Worm (Caenorhabditis elegans) whole organism, L1 larva: ENCODE data around the gene aptf-2.
"Not testable (repeated sequence)": the region's sequence is repeated elsewhere in the genome, so short reads cannot be mapped to it uniquely, and the experiment has no call there.

Experiments
- C34B4.2 ChIP-seq: sonication (generic microtip); optimal IDR thresholded peaks from 2 replicates; lab custom pipeline; 2017; ENCODE audit warnings: mild to moderate bottlenecking, missing genetic modification characterization, missing compliant biosample characterization
- aha-1 ChIP-seq: fragments of 150-350 bp; optimal IDR thresholded peaks from 2 replicates; lab custom pipeline; 2014; ENCODE audit warnings: missing biosample characterization, missing genetic modification characterization
- ceh-90 ChIP-seq: sonication (generic microtip); optimal IDR thresholded peaks from 2 replicates; lab custom pipeline; 2016; ENCODE audit warnings: missing genetic modification characterization, missing compliant biosample characterization
- ces-1 ChIP-seq: fragments of 150-350 bp; optimal IDR thresholded peaks from 2 replicates; lab custom pipeline; 2014; ENCODE audit warnings: missing biosample characterization, missing genetic modification reagents, missing genetic modification characterization
- dpl-1 ChIP-seq, 3 experiments: fragments of 150-350 bp in 2 of 3; sonication (generic microtip) in 1 of 3; optimal IDR thresholded peaks; 2 replicates each; lab custom pipeline; 2014 to 2017; ENCODE audit warnings: missing biosample characterization in 3 of 3, missing genetic modification characterization in 3 of 3, missing genetic modification reagents in 3 of 3
- dsc-1 ChIP-seq: sonication (generic microtip); optimal IDR thresholded peaks from 2 replicates; lab custom pipeline; 2016; ENCODE audit warnings: mild to moderate bottlenecking, missing genetic modification characterization, missing compliant biosample characterization
- efl-1 ChIP-seq, 4 experiments: fragments of 150-350 bp; optimal IDR thresholded peaks in 3 of 4; peaks in 1 of 4; 1 replicate in 1 of 4; 2 replicates in 3 of 4; lab custom pipeline; 2014; ENCODE audit warnings: missing biosample characterization in 2 of 4, missing genetic modification characterization in 2 of 4, missing genetic modification reagents in 2 of 4
- efl-3 ChIP-seq: fragments of 200-800 bp; sonication (Bioruptor generic); optimal IDR thresholded peaks from 2 replicates; lab custom pipeline; 2018; ENCODE audit warnings: mild to moderate bottlenecking, missing genetic modification characterization, missing compliant biosample characterization
- egl-13 ChIP-seq: sonication (generic microtip); optimal IDR thresholded peaks from 2 replicates; lab custom pipeline; 2016; ENCODE audit warnings: missing genotype, missing genetic modification reagents, missing genetic modification characterization, missing compliant biosample characterization
- elt-2 ChIP-seq: sonication (generic microtip); optimal IDR thresholded peaks from 2 replicates; lab custom pipeline; 2016; ENCODE audit warnings: missing genetic modification characterization, mild to moderate bottlenecking, inconsistent platforms, missing compliant biosample characterization, missing genetic modification reagents
- elt-3 ChIP-seq, 6 experiments: fragments of 150-350 bp in 1 of 6; sonication (generic microtip); optimal IDR thresholded peaks; 2 replicates each; lab custom pipeline; 2017 to 2018; ENCODE audit warnings: missing biosample characterization in 6 of 6, missing genetic modification characterization in 6 of 6, inconsistent platforms in 1 of 6
- ets-5 ChIP-seq: fragments of 200-800 bp; sonication (Bioruptor generic); IDR thresholded peaks from 2 replicates; pipeline ENCODE4 v1.3.6; 2022; ENCODE audit warnings: missing genetic modification characterization, missing compliant biosample characterization
- fos-1 ChIP-seq: fragments of 150-350 bp; optimal IDR thresholded peaks from 2 replicates; lab custom pipeline; 2014; ENCODE audit warnings: missing biosample characterization, missing genetic modification characterization
- grh-1 ChIP-seq: fragments of 200-800 bp; sonication (Bioruptor generic); IDR thresholded peaks from 2 replicates; pipeline ENCODE4 v1.3.6; 2022; ENCODE audit warnings: missing genetic modification reagents, missing genetic modification characterization, missing compliant biosample characterization
- isw-1 ChIP-seq: fragments of 200-800 bp; sonication (Bioruptor generic); IDR thresholded peaks from 2 replicates; pipeline ENCODE4 v1.3.6; 2022; ENCODE audit warnings: missing genetic modification characterization, missing compliant biosample characterization
- lin-13 ChIP-seq: fragments of 150-350 bp; optimal IDR thresholded peaks from 2 replicates; lab custom pipeline; 2014; ENCODE audit warnings: missing biosample characterization, missing genetic modification reagents, missing genetic modification characterization
- lin-35 ChIP-seq, 2 experiments: fragments of 150-350 bp; optimal IDR thresholded peaks; 2 replicates each; lab custom pipeline; 2014; ENCODE audit warnings: missing biosample characterization in 2 of 2, missing genetic modification characterization in 2 of 2, missing genetic modification reagents in 2 of 2
- lin-39 ChIP-seq: fragments of 150-350 bp; optimal IDR thresholded peaks from 2 replicates; lab custom pipeline; 2014; ENCODE audit warnings: missing biosample characterization, missing genetic modification reagents, missing genetic modification characterization
- lsy-2 ChIP-seq, 2 experiments: fragments of 150-350 bp; optimal IDR thresholded peaks; 2 replicates each; lab custom pipeline; 2014; ENCODE audit warnings: missing biosample characterization in 2 of 2, missing genetic modification characterization in 2 of 2
- mab-9 ChIP-seq: fragments of 200-800 bp; sonication (Bioruptor generic); IDR thresholded peaks from 2 replicates; pipeline ENCODE4 v1.3.6; 2022; ENCODE audit warnings: missing genetic modification reagents, missing genetic modification characterization, missing compliant biosample characterization
- mef-2 ChIP-seq: fragments of 150-350 bp; optimal IDR thresholded peaks from 2 replicates; lab custom pipeline; 2014; ENCODE audit warnings: missing biosample characterization, missing genetic modification characterization
- nhr-11 ChIP-seq: fragments of 150-350 bp; optimal IDR thresholded peaks from 2 replicates; lab custom pipeline; 2014; ENCODE audit warnings: missing biosample characterization, missing genetic modification characterization
- nhr-19 ChIP-seq: fragments of 200-800 bp; sonication (Bioruptor generic); conservative IDR thresholded peaks from 2 replicates; pipeline ENCODE4 v1.3.6; 2022; ENCODE audit warnings: missing genetic modification characterization, missing compliant biosample characterization
- nhr-237 ChIP-seq: fragments of 150-350 bp; optimal IDR thresholded peaks from 2 replicates; lab custom pipeline; 2014; ENCODE audit warnings: missing biosample characterization, missing genetic modification characterization
- nhr-47 ChIP-seq: sonication (generic microtip); optimal IDR thresholded peaks from 2 replicates; lab custom pipeline; 2016; ENCODE audit warnings: mild to moderate bottlenecking, missing genetic modification characterization, moderate library complexity, missing compliant biosample characterization
- nhr-77 ChIP-seq: fragments of 150-350 bp; optimal IDR thresholded peaks from 2 replicates; lab custom pipeline; 2014; ENCODE audit warnings: missing biosample characterization, missing genetic modification characterization
- nhr-84 ChIP-seq: sonication (generic microtip); optimal IDR thresholded peaks from 2 replicates; lab custom pipeline; 2017; ENCODE audit warnings: missing biosample characterization, missing genetic modification characterization
- nhr-85 ChIP-seq: sonication (generic microtip); peaks from one replicate; lab custom pipeline; 2016; ENCODE audit warnings: missing genetic modification characterization, inconsistent platforms, missing compliant biosample characterization
- snpc-4 ChIP-seq: fragments of 150-350 bp; optimal IDR thresholded peaks from 2 replicates; lab custom pipeline; 2014; ENCODE audit warnings: missing biosample characterization, missing genetic modification characterization
- sox-4 ChIP-seq: sonication (generic microtip); optimal IDR thresholded peaks from 2 replicates; lab custom pipeline; 2016; ENCODE audit warnings: missing genetic modification characterization, missing compliant biosample characterization
- swsn-7 ChIP-seq: sonication (generic microtip); optimal IDR thresholded peaks from 2 replicates; lab custom pipeline; 2016; ENCODE audit warnings: missing genetic modification characterization, missing compliant biosample characterization
- tbx-2 ChIP-seq: sonication (generic microtip); optimal IDR thresholded peaks from 2 replicates; lab custom pipeline; 2016; ENCODE audit warnings: missing genetic modification characterization, missing compliant biosample characterization
- unc-62 ChIP-seq: fragments of 150-350 bp; optimal IDR thresholded peaks from 2 replicates; lab custom pipeline; 2014; ENCODE audit warnings: missing biosample characterization, missing genetic modification reagents, missing genetic modification characterization
- vab-15 ChIP-seq: sonication (generic microtip); optimal IDR thresholded peaks from 2 replicates; lab custom pipeline; 2017; ENCODE audit warnings: missing genotype, mild to moderate bottlenecking, missing genetic modification characterization, missing compliant biosample characterization

The aptf-2 gene

ce11 chrIV:13445275-13445674 lies 29.4 kb upstream of the aptf-2 start, which contains the start of gene mam-3:
mam-3 (minus strand) TSS chrIV:13445375.
- TF ChIP-seq isw-1 (GFP tag; lab: Robert Waterston, UW) (no peak), lin-13 (no peak), aha-1 (tag; lab: Kevin White, UChicago) (no peak), nhr-11 (tag; lab: Kevin White, UChicago) (no peak), vab-15 (tag; lab: Kevin White, UChicago) (no peak), lsy-2 (tag; optimal IDR thresholded peaks at IDR 0.05; lab: Kevin White, UChicago) (no peak), unc-62 (no peak), mef-2 (tag; lab: Kevin White, UChicago) (no peak), nhr-237 (no peak)

ce11 chrIV:13443543-13443942 lies 27.7 kb upstream of the aptf-2 start:
- peak; percentile 30 for TF ChIP-seq nhr-85 (tag; lab: Kevin White, UChicago)
- TF ChIP-seq, all 84 proteins: peak for 1; not testable (repeated sequence) for 83

ce11 chrIV:13433904-13434303 lies 18.1 kb upstream of the aptf-2 start, which contains the start of gene K09B11.5:
K09B11.5 (minus strand) TSS chrIV:13434004.
- TF ChIP-seq lin-39 (tag; lab: Kevin White, UChicago); ceh-90 (tag; lab: Kevin White, UChicago); dpl-1 (GFP tag; optimal IDR thresholded peaks at IDR 0.05; lab: Kevin White, UChicago): not testable (repeated sequence)

- TF ChIP-seq efl-1 (optimal IDR thresholded peaks at IDR 0.05; lab: Kevin White, UChicago) (peak in 1 of 2 experiments; percentile 0), efl-1 (GFP tag; optimal IDR thresholded peaks at IDR 0.05 in 1 of 2; lab: Kevin White, UChicago) (peak in 1 of 2 experiments; percentile 65), tbx-2 (tag; lab: Kevin White, UChicago) (peak; percentile 11), snpc-4 (tag; lab: Kevin White, UChicago) (peak; percentile 50), swsn-7 (tag; lab: Kevin White, UChicago) (peak; percentile 20), grh-1 (GFP tag; lab: Robert Waterston, UW) (0 out of 2 replicates have a peak, but pooled peaks have one; percentile 26), nhr-47 (tag; lab: Kevin White, UChicago) (peak; percentile 57), lin-13 (peak; percentile 28), nhr-19 (peak; percentile 66), isw-1 (GFP tag; lab: Robert Waterston, UW) (peak; percentile 42; the same call in 1 of the 2 replicates), dsc-1 (tag; lab: Kevin White, UChicago) (peak; percentile 23)
- TF ChIP-seq, all 84 proteins: peak for 10; not testable (repeated sequence) for 74
Observed at ce11 chrIV:13430137-13430536, 14.3 kb upstream of the aptf-2 start.

- no peak for TF ChIP-seq ets-5
- no peak for TF ChIP-seq mab-9 (GFP tag; lab: Robert Waterston, UW)
- no peak for TF ChIP-seq lsy-2 (tag; optimal IDR thresholded peaks at IDR 0.05; lab: Kevin White, UChicago)
- TF ChIP-seq nhr-237 = no peak
- TF ChIP-seq elt-2 = no peak
- TF ChIP-seq lin-35 (GFP tag; optimal IDR thresholded peaks at IDR 0.05; lab: Kevin White, UChicago) = no peak
- TF ChIP-seq elt-3 (tag; optimal IDR thresholded peaks at IDR 0.05; lab: Kevin White, UChicago) = no peak
- no peak for TF ChIP-seq nhr-84 (tag; lab: Kevin White, UChicago)
- TF ChIP-seq nhr-77 (tag; lab: Kevin White, UChicago) = no peak
- TF ChIP-seq egl-13 (tag; lab: Kevin White, UChicago) = no peak
- no peak for TF ChIP-seq ces-1 (GFP tag; lab: Kevin White, UChicago)
- TF ChIP-seq swsn-7 (tag; lab: Kevin White, UChicago) = no peak
- TF ChIP-seq efl-3 (GFP tag; lab: Kevin White, UChicago) = no peak
- TF ChIP-seq sox-4 = no peak
- TF ChIP-seq C34B4.2 (tag; lab: Kevin White, UChicago) = no peak
- no peak for TF ChIP-seq fos-1 (tag; lab: Kevin White, UChicago)
- TF ChIP-seq lin-13 = no peak
Observed at ce11 chrIV:13429240-13429639, 13.4 kb upstream of the aptf-2 start, which contains the start of gene K09B11.4. K09B11.4 (plus strand) TSS chrIV:13429540.
